Worm (Caenorhabditis elegans) whole organism, midembryonic: ENCODE results near the gene str-170.

Experiments
- T22C8.4 ChIP-seq: fragments of 200-800 bp; sonication (Bioruptor generic); IDR thresholded peaks from 2 replicates; pipeline ENCODE4 v1.3.6; 2022; ENCODE audit warnings: missing genetic modification characterization, missing compliant biosample characterization
- cog-1 ChIP-seq: sonication (generic microtip); optimal IDR thresholded peaks from 2 replicates; lab custom pipeline; 2016; ENCODE audit warnings: missing genetic modification characterization, missing compliant biosample characterization
- flt-1 ChIP-seq: fragments of 200-800 bp; sonication (Bioruptor generic); IDR thresholded peaks from 2 replicates; pipeline ENCODE4 v1.3.6; 2022; ENCODE audit warnings: missing genetic modification characterization, missing compliant biosample characterization
- klf-2 ChIP-seq: fragments of 200-800 bp; sonication (Bioruptor generic); conservative IDR thresholded peaks from 2 replicates; pipeline ENCODE4 v1.3.6; 2022; ENCODE audit warnings: missing genetic modification reagents, missing genetic modification characterization, missing compliant biosample characterization
- med-1 ChIP-seq: sonication (generic microtip); optimal IDR thresholded peaks from 2 replicates; lab custom pipeline; 2017; ENCODE audit warnings: missing genetic modification characterization, mild to moderate bottlenecking, missing compliant biosample characterization, antibody characterized with exemption, missing genetic modification reagents; ENCODE audit not compliant: insufficient read depth
- ref-1 ChIP-seq: fragments of 200-800 bp; sonication (Bioruptor generic); conservative IDR thresholded peaks from 2 replicates; pipeline ENCODE4 v1.3.6; 2022; ENCODE audit warnings: missing genetic modification reagents, missing genetic modification characterization, missing compliant biosample characterization
- tab-1 ChIP-seq: fragments of 200-800 bp; sonication (Bioruptor generic); IDR thresholded peaks from 2 replicates; pipeline ENCODE4 v1.3.6; 2022; ENCODE audit warnings: missing genetic modification characterization, missing compliant biosample characterization
- ztf-23 ChIP-seq: fragments of 200-800 bp; sonication (Bioruptor generic); IDR thresholded peaks from 2 replicates; pipeline ENCODE4 v1.3.6; 2022; ENCODE audit warnings: missing genetic modification reagents, missing genetic modification characterization, missing compliant biosample characterization
- ztf-29 ChIP-seq: fragments of 200-800 bp; sonication (Bioruptor generic); IDR thresholded peaks from 2 replicates; pipeline ENCODE4 v1.3.6; 2022; ENCODE audit warnings: missing genetic modification reagents, missing genetic modification characterization, missing compliant biosample characterization

str-170 gene

ce11 chrIV:4905645-4906135 is 28.5 kb downstream of the str-170 start, which contains the start of gene T08B6.4:
Gene T08B6.4 (plus strand): TSS chrIV:4905695.
- TF ChIP-seq T22C8.4 (GFP tag; lab: Robert Waterston, UW) (peak; percentile 67), cog-1 (tag; lab: Kevin White, UChicago) (no peak), ztf-29 (GFP tag; lab: Robert Waterston, UW) (no peak)

- TF ChIP-seq ztf-23 (GFP tag; lab: Robert Waterston, UW): no peak
These were observed 31.8 kb downstream of the str-170 start, which contains the start of gene str-159 for ce11 chrIV:4909039-4909438. Gene str-159 (plus strand): TSS chrIV:4909339.

- TF ChIP-seq klf-2 (GFP tag; lab: Robert Waterston, UW) (no peak), ztf-23 (GFP tag; lab: Robert Waterston, UW) (no peak), med-1 (no peak), ztf-29 (GFP tag; lab: Robert Waterston, UW) (no peak), T22C8.4 (GFP tag; lab: Robert Waterston, UW) (no peak), tab-1 (GFP tag; lab: Robert Waterston, UW) (no peak), flt-1 (GFP tag; lab: Robert Waterston, UW) (no peak)
These were observed 35.9 kb downstream of the str-170 start, which contains the start of gene str-156 for ce11 chrIV:4913090-4913489. Gene str-156 (plus strand): TSS chrIV:4913390.

- TF ChIP-seq ref-1 (no peak), klf-2 (GFP tag; lab: Robert Waterston, UW) (no peak), tab-1 (GFP tag; lab: Robert Waterston, UW) (no peak), cog-1 (tag; lab: Kevin White, UChicago) (no peak), ztf-29 (GFP tag; lab: Robert Waterston, UW) (no peak), med-1 (no peak), flt-1 (GFP tag; lab: Robert Waterston, UW) (no peak)
These were observed 38.5 kb downstream of the str-170 start, which contains the start of gene str-155 for ce11 chrIV:4915689-4916088. Gene str-155 (plus strand): TSS chrIV:4915989.

- no peak for TF ChIP-seq tab-1 (GFP tag; lab: Robert Waterston, UW)
- TF ChIP-seq ztf-23 (GFP tag; lab: Robert Waterston, UW): no peak
- TF ChIP-seq klf-2 (GFP tag; lab: Robert Waterston, UW): no peak
- TF ChIP-seq flt-1 (GFP tag; lab: Robert Waterston, UW): no peak
- TF ChIP-seq med-1: no peak
- no peak for TF ChIP-seq ref-1
- TF ChIP-seq T22C8.4 (GFP tag; lab: Robert Waterston, UW): no peak
- no peak for TF ChIP-seq ztf-29 (GFP tag; lab: Robert Waterston, UW)
- TF ChIP-seq cog-1 (tag; lab: Kevin White, UChicago): no peak
These were observed 40.6 kb downstream of the str-170 start, which contains the start of gene str-158 for ce11 chrIV:4917774-4918173. Gene str-158 (plus strand): TSS chrIV:4918074.
